Fruit fly (Drosophila melanogaster): Measurements from ENCODE around the gene CG7115.
A peak's percentile ranks its signal among the peaks of the same experiment; 100 is the strongest.

Gene CG7115

DNA sequence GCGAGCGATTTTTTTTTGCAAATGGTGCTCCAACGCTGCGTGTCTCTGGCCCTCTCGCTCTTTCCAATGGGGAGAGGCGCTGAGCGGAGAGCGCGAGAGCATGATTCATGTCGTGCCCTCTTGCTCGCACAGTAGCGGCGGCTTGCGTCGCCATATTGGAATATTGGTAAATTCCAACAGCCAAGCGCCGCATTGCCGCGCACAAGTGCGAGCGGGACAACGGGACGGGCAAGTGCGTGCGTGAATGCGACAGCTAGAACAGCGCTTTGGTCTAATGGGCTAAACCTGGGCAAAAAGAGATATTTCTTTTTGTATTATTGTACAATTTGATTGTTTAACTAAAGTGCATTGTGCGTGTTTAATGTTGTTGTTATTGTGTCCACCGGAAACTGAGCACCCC, 7.3 kb downstream of the CG7115 start (continued):
- TF ChIP-seq CG13296 (GFP tag; optimal IDR thresholded peaks at IDR 0.05): no peak
- no peak; the same call in 1 of the 2 replicates for TF ChIP-seq hbn (GFP tag; IDR thresholded peaks at IDR 0.05; ENCODE audit: partially characterized antibody)
- TF ChIP-seq mld (GFP tag; IDR thresholded peaks at IDR 0.05; ENCODE audit: partially characterized antibody): peak; percentile 74; the same call in 2 of the 3 replicates
- no peak for TF ChIP-seq CG15601 (tag; optimal IDR thresholded peaks at IDR 0.05)
- peak; percentile 86 for TF ChIP-seq CG32772 (GFP tag; IDR thresholded peaks at IDR 0.05)
- TF ChIP-seq dmrt11E (tag; optimal IDR thresholded peaks at IDR 0.05): no peak
- TF ChIP-seq CG15696 (tag; optimal IDR thresholded peaks at IDR 0.05): peak; percentile 10
- no peak for TF ChIP-seq CG6654 (GFP tag; optimal IDR thresholded peaks at IDR 0.05)
- peak; percentile 42 for TF ChIP-seq CG18599 (GFP tag; optimal IDR thresholded peaks at IDR 0.05)
- TF ChIP-seq vnd (GFP tag; IDR thresholded peaks at IDR 0.05; ENCODE audit: partially characterized antibody): peak; percentile 7; the same call in 1 of the 3 replicates
- TF ChIP-seq ara (GFP tag; IDR thresholded peaks at IDR 0.05): peak; percentile 61
- peak; percentile 32 for TF ChIP-seq CG12769 (tag; optimal IDR thresholded peaks at IDR 0.05)
- no peak for TF ChIP-seq Ptx1 (GFP tag; IDR thresholded peaks at IDR 0.05)
- TF ChIP-seq CG4617 (GFP tag; optimal IDR thresholded peaks at IDR 0.05; ENCODE audit: borderline replicate concordance): peak; percentile 73
- peak; percentile 30; the same call in 1 of the 2 replicates for TF ChIP-seq MBD-R2 (GFP tag; IDR thresholded peaks at IDR 0.05)
- peak; percentile 8 for TF ChIP-seq CG18262 (tag; optimal IDR thresholded peaks at IDR 0.05)
- TF ChIP-seq NfI (GFP tag; optimal IDR thresholded peaks at IDR 0.05): peak; percentile 36
- peak; percentile 89 for TF ChIP-seq Nf-YC (tag; optimal IDR thresholded peaks at IDR 0.05)
- no peak for TF ChIP-seq tx (GFP tag; optimal IDR thresholded peaks at IDR 0.05)
- no peak for TF ChIP-seq fd3F (GFP tag; optimal IDR thresholded peaks at IDR 0.05)
- TF ChIP-seq CG9932 (GFP tag; IDR thresholded peaks at IDR 0.05): peak; percentile 35; the same call in 1 of the 2 replicates
- TF ChIP-seq Meics (GFP tag; optimal IDR thresholded peaks at IDR 0.05): peak; percentile 11
- peak; percentile 72 for TF ChIP-seq Bgb (GFP tag; IDR thresholded peaks at IDR 0.05; ENCODE audit: partially characterized antibody)
- peak; percentile 9 for TF ChIP-seq stwl (tag; optimal IDR thresholded peaks at IDR 0.05)
- TF ChIP-seq croc (GFP tag; conservative IDR thresholded peaks at IDR 0.05): no peak
- peak; percentile 28 for TF ChIP-seq pzg (GFP tag; optimal IDR thresholded peaks at IDR 0.05)
- 0 out of 3 replicates have a peak, but pooled peaks have one; percentile 35 for TF ChIP-seq CG34224 (GFP tag; IDR thresholded peaks at IDR 0.05; ENCODE audit: partially characterized antibody)
- TF ChIP-seq CG3726 (GFP tag; IDR thresholded peaks at IDR 0.05): no peak
- peak; percentile 19 for TF ChIP-seq CG18619 (GFP tag; optimal IDR thresholded peaks at IDR 0.05)
- peak; percentile 12 for TF ChIP-seq Dip3 (GFP tag; optimal IDR thresholded peaks at IDR 0.05)
- TF ChIP-seq CG3065 (GFP tag; optimal IDR thresholded peaks at IDR 0.05): no peak
- TF ChIP-seq CG3163 (GFP tag; optimal IDR thresholded peaks at IDR 0.05): no peak
- peak; percentile 27; the same call in 1 of the 3 replicates for TF ChIP-seq Dbx (GFP tag; IDR thresholded peaks at IDR 0.05)
- peak; percentile 42; the same call in 1 of the 2 replicates for TF ChIP-seq CG32532 (GFP tag; IDR thresholded peaks at IDR 0.05)
- TF ChIP-seq CkIIα-i1 (GFP tag; IDR thresholded peaks at IDR 0.05): no peak
- TF ChIP-seq ewg (GFP tag; optimal IDR thresholded peaks at IDR 0.05): peak; percentile 73
- TF ChIP-seq slbo (GFP tag; IDR thresholded peaks at IDR 0.05): peak; percentile 50
- TF ChIP-seq CG16813 (GFP tag; IDR thresholded peaks at IDR 0.05; ENCODE audit: partially characterized antibody): peak; percentile 56; the same call in 1 of the 3 replicates
- peak; percentile 90 for TF ChIP-seq CG34422 (GFP tag; IDR thresholded peaks at IDR 0.05)
- TF ChIP-seq CG14014 (GFP tag; IDR thresholded peaks at IDR 0.05): 0 out of 2 replicates have a peak, but pooled peaks have one; percentile 27
- peak; percentile 77 for TF ChIP-seq CG42726 (GFP tag; IDR thresholded peaks at IDR 0.05; ENCODE audit: partially characterized antibody)
- TF ChIP-seq CG8924 (tag; optimal IDR thresholded peaks at IDR 0.05): peak; percentile 74
- TF ChIP-seq CG10543 (GFP tag; optimal IDR thresholded peaks at IDR 0.05): peak; percentile 65
- peak; percentile 100 for TF ChIP-seq CG10321 (GFP tag; IDR thresholded peaks at IDR 0.05)
- TF ChIP-seq ci (GFP tag; IDR thresholded peaks at IDR 0.05): peak; percentile 75
- peak; percentile 36 for TF ChIP-seq CG2712 (tag; optimal IDR thresholded peaks at IDR 0.05)
- TF ChIP-seq Hmr (GFP tag; optimal IDR thresholded peaks at IDR 0.05): peak; percentile 39
- peak; percentile 100 for TF ChIP-seq phol (tag; optimal IDR thresholded peaks at IDR 0.05)
- TF ChIP-seq CG6791 (GFP tag; IDR thresholded peaks at IDR 0.05; ENCODE audit: partially characterized antibody): peak; percentile 65; the same call in 2 of the 3 replicates
